Worm (Caenorhabditis elegans) whole organism, L2 larva: ENCODE data around the gene popl-1.
A peak's percentile ranks its signal among the peaks of the same experiment; 100 is the strongest.

ENCODE experiments used
- C34F6.9 ChIP-seq: fragments of 150-350 bp; optimal IDR thresholded peaks from 2 replicates; lab custom pipeline; 2014; ENCODE audit warnings: missing biosample characterization, missing genetic modification characterization
- F13H6.1 ChIP-seq: sonication (generic microtip); optimal IDR thresholded peaks from 2 replicates; lab custom pipeline; 2016; ENCODE audit warnings: missing genetic modification characterization, missing compliant biosample characterization
- R02D3.7 ChIP-seq: fragments of 150-350 bp; optimal IDR thresholded peaks from 2 replicates; lab custom pipeline; 2014; ENCODE audit warnings: missing biosample characterization, missing genetic modification characterization
- Y55F3AM.14 ChIP-seq: fragments of 200-800 bp; sonication (Bioruptor generic); optimal IDR thresholded peaks from 2 replicates; lab custom pipeline; 2018; ENCODE audit warnings: mild to moderate bottlenecking, missing genetic modification characterization, missing compliant biosample characterization
- ZK546.5 ChIP-seq: sonication (generic microtip); optimal IDR thresholded peaks from 2 replicates; lab custom pipeline; 2017; ENCODE audit warnings: missing biosample characterization, missing genetic modification characterization
- alr-1 ChIP-seq: fragments of 150-350 bp; optimal IDR thresholded peaks from 2 replicates; lab custom pipeline; 2014; ENCODE audit warnings: missing biosample characterization, missing genetic modification characterization
- aly-2 ChIP-seq: fragments of 150-350 bp; optimal IDR thresholded peaks from 2 replicates; lab custom pipeline; 2014; ENCODE audit warnings: missing biosample characterization, missing genetic modification characterization
- ama-1 ChIP-seq: fragments of 150-350 bp; optimal IDR thresholded peaks from 2 replicates; lab custom pipeline; 2018; ENCODE audit warnings: inconsistent platforms
- blmp-1 ChIP-seq: sonication (generic microtip); optimal IDR thresholded peaks from 2 replicates; lab custom pipeline; 2017; ENCODE audit warnings: missing genetic modification characterization, mild to moderate bottlenecking, missing compliant biosample characterization, antibody characterized with exemption, moderate library complexity; ENCODE audit not compliant: insufficient read depth
- ceh-16 ChIP-seq: fragments of 150-350 bp; optimal IDR thresholded peaks from 2 replicates; lab custom pipeline; 2014; ENCODE audit warnings: missing biosample characterization, missing genetic modification characterization
- ceh-82 ChIP-seq: fragments of 150-350 bp; optimal IDR thresholded peaks from 2 replicates; lab custom pipeline; 2014; ENCODE audit warnings: missing biosample characterization, missing genetic modification characterization
- crh-2 ChIP-seq: sonication (generic microtip); optimal IDR thresholded peaks from 2 replicates; lab custom pipeline; 2017; ENCODE audit warnings: missing biosample characterization, missing genetic modification characterization
- dmd-4 ChIP-seq: sonication (generic microtip); optimal IDR thresholded peaks from 2 replicates; lab custom pipeline; 2017; ENCODE audit warnings: missing biosample characterization, missing genetic modification characterization
- egl-27 ChIP-seq: sonication (generic microtip); optimal IDR thresholded peaks from 3 replicates; lab custom pipeline; 2017; ENCODE audit warnings: missing biosample characterization, missing genetic modification reagents, missing genetic modification characterization
- elt-1 ChIP-seq: fragments of 150-350 bp; optimal IDR thresholded peaks from 2 replicates; lab custom pipeline; 2014; ENCODE audit warnings: missing biosample characterization, missing genetic modification characterization
- fos-1 ChIP-seq: fragments of 150-350 bp; optimal IDR thresholded peaks from 2 replicates; lab custom pipeline; 2014; ENCODE audit warnings: missing biosample characterization, missing genetic modification characterization
- gmeb-1 ChIP-seq: fragments of 150-350 bp; optimal IDR thresholded peaks from 2 replicates; lab custom pipeline; 2014; ENCODE audit warnings: missing biosample characterization, missing genetic modification characterization
- lin-11 ChIP-seq: fragments of 150-350 bp; sonication (generic microtip); optimal IDR thresholded peaks from 2 replicates; lab custom pipeline; 2014; ENCODE audit warnings: missing biosample characterization, missing genetic modification characterization, inconsistent platforms, mixed read lengths
- lin-13 ChIP-seq: fragments of 150-350 bp; optimal IDR thresholded peaks from 2 replicates; lab custom pipeline; 2014; ENCODE audit warnings: missing biosample characterization, missing genetic modification reagents, missing genetic modification characterization
- lin-39 ChIP-seq: fragments of 150-350 bp; optimal IDR thresholded peaks from 2 replicates; lab custom pipeline; 2014; ENCODE audit warnings: missing biosample characterization, missing genetic modification reagents, missing genetic modification characterization
- lsy-2 ChIP-seq, 2 experiments: fragments of 150-350 bp in 1 of 2; sonication (generic microtip) in 1 of 2; optimal IDR thresholded peaks; 2 replicates each; lab custom pipeline; 2014 to 2017; ENCODE audit warnings: missing biosample characterization in 2 of 2, missing genetic modification characterization in 2 of 2
- mab-5 ChIP-seq: fragments of 150-350 bp; optimal IDR thresholded peaks from 2 replicates; lab custom pipeline; 2014; ENCODE audit warnings: missing biosample characterization, missing genetic modification characterization
- mbf-1 ChIP-seq: sonication (generic microtip); optimal IDR thresholded peaks from 2 replicates; lab custom pipeline; 2017; ENCODE audit warnings: missing biosample characterization, missing genetic modification characterization
- mdl-1 ChIP-seq, 2 experiments: fragments of 150-350 bp in 1 of 2; sonication (generic microtip) in 1 of 2; optimal IDR thresholded peaks; 2 replicates each; lab custom pipeline; 2017; ENCODE audit warnings: missing biosample characterization in 2 of 2, missing genetic modification characterization in 2 of 2
- nhr-10 ChIP-seq: sonication (generic microtip); optimal IDR thresholded peaks from 2 replicates; lab custom pipeline; 2017; ENCODE audit warnings: missing biosample characterization, missing genetic modification characterization
- nhr-12 ChIP-seq: fragments of 150-350 bp; optimal IDR thresholded peaks from 2 replicates; lab custom pipeline; 2014; ENCODE audit warnings: missing biosample characterization, missing genetic modification characterization
- nhr-129 ChIP-seq: fragments of 150-350 bp; optimal IDR thresholded peaks from 2 replicates; lab custom pipeline; 2014; ENCODE audit warnings: missing biosample characterization, missing genetic modification characterization
- nhr-21 ChIP-seq: fragments of 150-350 bp; optimal IDR thresholded peaks from 2 replicates; lab custom pipeline; 2014; ENCODE audit warnings: missing biosample characterization, missing genetic modification characterization
- nhr-23 ChIP-seq: fragments of 150-350 bp; optimal IDR thresholded peaks from 2 replicates; lab custom pipeline; 2014; ENCODE audit warnings: missing biosample characterization, missing genetic modification reagents, missing genetic modification characterization
- nhr-25 ChIP-seq: fragments of 150-350 bp; sonication (generic microtip); optimal IDR thresholded peaks from 3 replicates; lab custom pipeline; 2014; ENCODE audit warnings: missing biosample characterization, missing genetic modification characterization
- nhr-6 ChIP-seq: fragments of 150-350 bp; optimal IDR thresholded peaks from 2 replicates; lab custom pipeline; 2014; ENCODE audit warnings: missing biosample characterization, missing genetic modification characterization
- nhr-77 ChIP-seq: fragments of 150-350 bp; optimal IDR thresholded peaks from 2 replicates; lab custom pipeline; 2014; ENCODE audit warnings: missing biosample characterization, missing genetic modification characterization
- sem-4 ChIP-seq: fragments of 150-350 bp; optimal IDR thresholded peaks from 2 replicates; lab custom pipeline; 2014; ENCODE audit warnings: missing biosample characterization, missing genetic modification reagents, missing genetic modification characterization
- sma-3 ChIP-seq: sonication (generic microtip); optimal IDR thresholded peaks from 2 replicates; lab custom pipeline; 2016; ENCODE audit warnings: missing genetic modification reagents, missing genetic modification characterization, missing compliant biosample characterization
- sma-9 ChIP-seq, 2 experiments: fragments of 150-350 bp in 1 of 2; sonication (generic microtip) in 1 of 2; optimal IDR thresholded peaks; 2 replicates each; lab custom pipeline; 2014 to 2016; ENCODE audit warnings: missing genetic modification characterization in 2 of 2, mild to moderate bottlenecking in 1 of 2, missing biosample characterization in 1 of 2, missing compliant biosample characterization in 1 of 2, missing genetic modification reagents in 1 of 2, moderate library complexity in 1 of 2
- snpc-4 ChIP-seq: fragments of 150-350 bp; optimal IDR thresholded peaks from 2 replicates; lab custom pipeline; 2014; ENCODE audit warnings: missing biosample characterization, missing genetic modification characterization
- unc-39 ChIP-seq: fragments of 150-350 bp; optimal IDR thresholded peaks from 2 replicates; lab custom pipeline; 2014; ENCODE audit warnings: missing biosample characterization, missing genetic modification characterization
- unc-55 ChIP-seq: fragments of 150-350 bp; sonication (generic microtip); optimal IDR thresholded peaks from 3 replicates; lab custom pipeline; 2014; ENCODE audit warnings: missing biosample characterization, missing genetic modification reagents, missing genetic modification characterization
- unc-62 ChIP-seq: fragments of 150-350 bp; optimal IDR thresholded peaks from 2 replicates; lab custom pipeline; 2014; ENCODE audit warnings: missing biosample characterization, missing genetic modification reagents, missing genetic modification characterization
- zag-1 ChIP-seq: fragments of 150-350 bp; optimal IDR thresholded peaks from 2 replicates; lab custom pipeline; 2014; ENCODE audit warnings: missing biosample characterization, missing genetic modification characterization
- ztf-1 ChIP-seq: fragments of 200-800 bp; sonication (Bioruptor generic); conservative IDR thresholded peaks from 2 replicates; pipeline ENCODE4 v1.3.6; 2022; ENCODE audit warnings: missing genetic modification characterization, missing compliant biosample characterization
- ztf-11 ChIP-seq: sonication (generic microtip); optimal IDR thresholded peaks from 2 replicates; lab custom pipeline; 2017; ENCODE audit warnings: missing biosample characterization, missing genetic modification characterization
- ztf-4 ChIP-seq: fragments of 150-350 bp; optimal IDR thresholded peaks from 2 replicates; lab custom pipeline; 2014; ENCODE audit warnings: missing biosample characterization, missing genetic modification characterization

popl-1 gene

DNA sequence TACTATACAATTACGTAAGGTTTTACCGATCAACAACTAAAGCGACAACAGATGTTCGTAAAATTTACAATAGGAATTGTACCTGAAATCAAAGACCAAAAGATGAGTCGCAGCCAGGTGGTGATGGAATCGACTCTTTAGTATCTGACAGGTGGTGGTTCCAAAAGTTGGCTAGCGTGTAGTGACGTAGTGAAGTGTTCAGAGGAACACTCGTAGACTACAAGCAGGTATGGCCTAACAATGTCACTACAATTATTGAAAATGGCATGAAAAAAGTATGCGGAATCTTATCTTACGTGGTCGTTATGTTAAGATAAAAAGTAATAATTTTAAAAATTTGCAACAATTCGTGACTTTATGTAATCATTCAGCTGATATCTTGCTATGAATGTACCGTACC lies 9.3 kb downstream of the popl-1 start:
- no peak for TF ChIP-seq crh-2 (tag; lab: Kevin White, UChicago)
- peak; percentile 44 for TF ChIP-seq ama-1
- TF ChIP-seq, all 48 proteins: peak for 1

- no peak for TF ChIP-seq nhr-77
- TF ChIP-seq nhr-129: peak; percentile 44
- TF ChIP-seq dmd-4 (tag; lab: Kevin White, UChicago): no peak
- TF ChIP-seq C34F6.9: peak; percentile 88
- TF ChIP-seq ZK546.5 (tag; lab: Kevin White, UChicago): peak; percentile 24
- TF ChIP-seq nhr-12: no peak
- TF ChIP-seq crh-2 (tag; lab: Kevin White, UChicago): peak; percentile 85
- peak; percentile 66 for TF ChIP-seq unc-62 (GFP tag; lab: Kevin White, UChicago)
- TF ChIP-seq ceh-16 (tag; lab: Kevin White, UChicago): peak; percentile 53
- no peak for TF ChIP-seq mbf-1 (tag; lab: Kevin White, UChicago)
- no peak for TF ChIP-seq ama-1
- no peak for TF ChIP-seq snpc-4 (tag; lab: Kevin White, UChicago)
- TF ChIP-seq mab-5 (tag; lab: Kevin White, UChicago): peak; percentile 83
- TF ChIP-seq R02D3.7 (tag; lab: Kevin White, UChicago): no peak
- peak; percentile 55 for TF ChIP-seq ceh-82 (tag; lab: Kevin White, UChicago)
- TF ChIP-seq sem-4 (tag; lab: Kevin White, UChicago): peak; percentile 81
- TF ChIP-seq ztf-4: peak; percentile 35
- TF ChIP-seq fos-1 (tag; lab: Kevin White, UChicago): peak; percentile 58
- peak; percentile 47 for TF ChIP-seq zag-1 (tag; lab: Kevin White, UChicago)
- TF ChIP-seq nhr-25 (tag; lab: Kevin White, UChicago): peak; percentile 92
- peak; percentile 83 for TF ChIP-seq blmp-1 (tag; lab: Kevin White, UChicago)
- peak; percentile 85 for TF ChIP-seq gmeb-1 (tag; lab: Kevin White, UChicago)
- TF ChIP-seq nhr-10 (tag; lab: Kevin White, UChicago): peak; percentile 46
- no peak for TF ChIP-seq ztf-1
- TF ChIP-seq egl-27 (tag; lab: Kevin White, UChicago): peak; percentile 42
- TF ChIP-seq nhr-6 (tag; lab: Kevin White, UChicago): peak; percentile 50
- no peak for TF ChIP-seq nhr-23 (tag; lab: Kevin White, UChicago)
- TF ChIP-seq Y55F3AM.14 (GFP tag; lab: Kevin White, UChicago): peak; percentile 89
- TF ChIP-seq lin-11 (tag; lab: Kevin White, UChicago): peak; percentile 71
- peak; percentile 94 for TF ChIP-seq F13H6.1 (tag; lab: Kevin White, UChicago)
- TF ChIP-seq lsy-2 (tag; optimal IDR thresholded peaks at IDR 0.05; lab: Kevin White, UChicago): peak; percentile 53 to 89
- peak; percentile 95 to 97 for TF ChIP-seq mdl-1 (tag; optimal IDR thresholded peaks at IDR 0.05; lab: Kevin White, UChicago)
- no peak for TF ChIP-seq alr-1 (tag; lab: Kevin White, UChicago)
- peak; percentile 59 for TF ChIP-seq lin-13
- peak; percentile 96 for TF ChIP-seq nhr-21 (tag; lab: Kevin White, UChicago)
- TF ChIP-seq sma-3 (GFP tag; lab: Kevin White, UChicago): peak; percentile 95
- peak; percentile 97 for TF ChIP-seq sma-9 (GFP tag; optimal IDR thresholded peaks at IDR 0.05; lab: Kevin White, UChicago)
- TF ChIP-seq sma-9 (tag; optimal IDR thresholded peaks at IDR 0.05; lab: Kevin White, UChicago): no peak
- peak; percentile 1 for TF ChIP-seq elt-1
- TF ChIP-seq unc-55 (GFP tag; lab: Kevin White, UChicago): peak; percentile 63
- TF ChIP-seq ztf-11 (tag; lab: Kevin White, UChicago): no peak
Measured at ce11 chrIII:6420995-6421404, 9.7 kb downstream of the popl-1 start.

ce11 chrIII:6420201-6420600 lies 10.5 kb downstream of the popl-1 start:
- no peak for TF ChIP-seq lsy-2 (tag; optimal IDR thresholded peaks at IDR 0.05; lab: Kevin White, UChicago)
- peak; percentile 26 for TF ChIP-seq crh-2 (tag; lab: Kevin White, UChicago)
- no peak for TF ChIP-seq nhr-77
- TF ChIP-seq aly-2 (tag; lab: Kevin White, UChicago): no peak
- no peak for TF ChIP-seq ceh-82 (tag; lab: Kevin White, UChicago)
- TF ChIP-seq unc-39 (tag; lab: Kevin White, UChicago): no peak
- TF ChIP-seq sma-3 (GFP tag; lab: Kevin White, UChicago): no peak
- peak; percentile 3 for TF ChIP-seq sma-9 (GFP tag; optimal IDR thresholded peaks at IDR 0.05; lab: Kevin White, UChicago)
- TF ChIP-seq sma-9 (tag; optimal IDR thresholded peaks at IDR 0.05; lab: Kevin White, UChicago): no peak
- TF ChIP-seq lin-39 (tag; lab: Kevin White, UChicago): no peak
- peak; percentile 11 for TF ChIP-seq nhr-129
- no peak for TF ChIP-seq Y55F3AM.14 (GFP tag; lab: Kevin White, UChicago)
- peak; percentile 2 for TF ChIP-seq fos-1 (tag; lab: Kevin White, UChicago)
- TF ChIP-seq nhr-6 (tag; lab: Kevin White, UChicago): no peak
- TF ChIP-seq nhr-10 (tag; lab: Kevin White, UChicago): no peak
- peak; percentile 18 for TF ChIP-seq nhr-25 (tag; lab: Kevin White, UChicago)
- peak in 1 of 2 experiments; percentile 20 for TF ChIP-seq mdl-1 (tag; optimal IDR thresholded peaks at IDR 0.05; lab: Kevin White, UChicago)
- TF ChIP-seq egl-27 (tag; lab: Kevin White, UChicago): no peak
- TF ChIP-seq mbf-1 (tag; lab: Kevin White, UChicago): no peak
- no peak for TF ChIP-seq nhr-12
- no peak for TF ChIP-seq ztf-4
- no peak for TF ChIP-seq ama-1
